Worm (Caenorhabditis elegans) whole organism, L2 larva: ENCODE data around the gene C16C8.16.

Source experiments
- C34F6.9 ChIP-seq: fragments of 150-350 bp; optimal IDR thresholded peaks from 2 replicates; lab custom pipeline; 2014; ENCODE audit warnings: missing biosample characterization, missing genetic modification characterization
- R02D3.7 ChIP-seq: fragments of 150-350 bp; optimal IDR thresholded peaks from 2 replicates; lab custom pipeline; 2014; ENCODE audit warnings: missing biosample characterization, missing genetic modification characterization
- Y55F3AM.14 ChIP-seq: fragments of 200-800 bp; sonication (Bioruptor generic); optimal IDR thresholded peaks from 2 replicates; lab custom pipeline; 2018; ENCODE audit warnings: mild to moderate bottlenecking, missing genetic modification characterization, missing compliant biosample characterization
- aly-2 ChIP-seq: fragments of 150-350 bp; optimal IDR thresholded peaks from 2 replicates; lab custom pipeline; 2014; ENCODE audit warnings: missing biosample characterization, missing genetic modification characterization
- ceh-82 ChIP-seq: fragments of 150-350 bp; optimal IDR thresholded peaks from 2 replicates; lab custom pipeline; 2014; ENCODE audit warnings: missing biosample characterization, missing genetic modification characterization
- crh-2 ChIP-seq: sonication (generic microtip); optimal IDR thresholded peaks from 2 replicates; lab custom pipeline; 2017; ENCODE audit warnings: missing biosample characterization, missing genetic modification characterization
- dmd-4 ChIP-seq: sonication (generic microtip); optimal IDR thresholded peaks from 2 replicates; lab custom pipeline; 2017; ENCODE audit warnings: missing biosample characterization, missing genetic modification characterization
- egl-27 ChIP-seq: sonication (generic microtip); optimal IDR thresholded peaks from 3 replicates; lab custom pipeline; 2017; ENCODE audit warnings: missing biosample characterization, missing genetic modification reagents, missing genetic modification characterization
- elt-1 ChIP-seq: fragments of 150-350 bp; optimal IDR thresholded peaks from 2 replicates; lab custom pipeline; 2014; ENCODE audit warnings: missing biosample characterization, missing genetic modification characterization
- elt-3 ChIP-seq: sonication (generic microtip); optimal IDR thresholded peaks from 2 replicates; lab custom pipeline; 2017; ENCODE audit warnings: missing biosample characterization, missing genetic modification characterization
- gmeb-1 ChIP-seq: fragments of 150-350 bp; optimal IDR thresholded peaks from 2 replicates; lab custom pipeline; 2014; ENCODE audit warnings: missing biosample characterization, missing genetic modification characterization
- lin-11 ChIP-seq: fragments of 150-350 bp; sonication (generic microtip); optimal IDR thresholded peaks from 2 replicates; lab custom pipeline; 2014; ENCODE audit warnings: missing biosample characterization, missing genetic modification characterization, inconsistent platforms, mixed read lengths
- lin-13 ChIP-seq: fragments of 150-350 bp; optimal IDR thresholded peaks from 2 replicates; lab custom pipeline; 2014; ENCODE audit warnings: missing biosample characterization, missing genetic modification reagents, missing genetic modification characterization
- lin-39 ChIP-seq: fragments of 150-350 bp; optimal IDR thresholded peaks from 2 replicates; lab custom pipeline; 2014; ENCODE audit warnings: missing biosample characterization, missing genetic modification reagents, missing genetic modification characterization
- lsy-2 ChIP-seq, 2 experiments: fragments of 150-350 bp in 1 of 2; sonication (generic microtip) in 1 of 2; optimal IDR thresholded peaks; 2 replicates each; lab custom pipeline; 2014 to 2017; ENCODE audit warnings: missing biosample characterization in 2 of 2, missing genetic modification characterization in 2 of 2
- mab-5 ChIP-seq: fragments of 150-350 bp; optimal IDR thresholded peaks from 2 replicates; lab custom pipeline; 2014; ENCODE audit warnings: missing biosample characterization, missing genetic modification characterization
- mbf-1 ChIP-seq: sonication (generic microtip); optimal IDR thresholded peaks from 2 replicates; lab custom pipeline; 2017; ENCODE audit warnings: missing biosample characterization, missing genetic modification characterization
- nhr-11 ChIP-seq: fragments of 150-350 bp; optimal IDR thresholded peaks from 2 replicates; lab custom pipeline; 2014; ENCODE audit warnings: missing biosample characterization, missing genetic modification characterization
- nhr-12 ChIP-seq: fragments of 150-350 bp; optimal IDR thresholded peaks from 2 replicates; lab custom pipeline; 2014; ENCODE audit warnings: missing biosample characterization, missing genetic modification characterization
- nhr-129 ChIP-seq: fragments of 150-350 bp; optimal IDR thresholded peaks from 2 replicates; lab custom pipeline; 2014; ENCODE audit warnings: missing biosample characterization, missing genetic modification characterization
- nhr-21 ChIP-seq: fragments of 150-350 bp; optimal IDR thresholded peaks from 2 replicates; lab custom pipeline; 2014; ENCODE audit warnings: missing biosample characterization, missing genetic modification characterization
- nhr-23 ChIP-seq: fragments of 150-350 bp; optimal IDR thresholded peaks from 2 replicates; lab custom pipeline; 2014; ENCODE audit warnings: missing biosample characterization, missing genetic modification reagents, missing genetic modification characterization
- nhr-237 ChIP-seq: fragments of 150-350 bp; optimal IDR thresholded peaks from 2 replicates; lab custom pipeline; 2014; ENCODE audit warnings: missing biosample characterization, missing genetic modification characterization
- nhr-6 ChIP-seq: fragments of 150-350 bp; optimal IDR thresholded peaks from 2 replicates; lab custom pipeline; 2014; ENCODE audit warnings: missing biosample characterization, missing genetic modification characterization
- peb-1 ChIP-seq: fragments of 150-350 bp; optimal IDR thresholded peaks from 2 replicates; lab custom pipeline; 2014; ENCODE audit warnings: missing biosample characterization, missing genetic modification characterization
- sem-4 ChIP-seq: fragments of 150-350 bp; optimal IDR thresholded peaks from 2 replicates; lab custom pipeline; 2014; ENCODE audit warnings: missing biosample characterization, missing genetic modification reagents, missing genetic modification characterization
- skn-1 ChIP-seq: sonication (generic microtip); optimal IDR thresholded peaks from 2 replicates; lab custom pipeline; 2017; ENCODE audit warnings: missing biosample characterization, missing genetic modification characterization
- sma-3 ChIP-seq: sonication (generic microtip); optimal IDR thresholded peaks from 2 replicates; lab custom pipeline; 2016; ENCODE audit warnings: missing genetic modification reagents, missing genetic modification characterization, missing compliant biosample characterization
- sma-9 ChIP-seq, 2 experiments: fragments of 150-350 bp in 1 of 2; sonication (generic microtip) in 1 of 2; optimal IDR thresholded peaks; 2 replicates each; lab custom pipeline; 2014 to 2016; ENCODE audit warnings: missing genetic modification characterization in 2 of 2, mild to moderate bottlenecking in 1 of 2, missing biosample characterization in 1 of 2, missing compliant biosample characterization in 1 of 2, missing genetic modification reagents in 1 of 2, moderate library complexity in 1 of 2
- unc-55 ChIP-seq: fragments of 150-350 bp; sonication (generic microtip); optimal IDR thresholded peaks from 3 replicates; lab custom pipeline; 2014; ENCODE audit warnings: missing biosample characterization, missing genetic modification reagents, missing genetic modification characterization
- zag-1 ChIP-seq: fragments of 150-350 bp; optimal IDR thresholded peaks from 2 replicates; lab custom pipeline; 2014; ENCODE audit warnings: missing biosample characterization, missing genetic modification characterization
- ztf-1 ChIP-seq: fragments of 200-800 bp; sonication (Bioruptor generic); conservative IDR thresholded peaks from 2 replicates; pipeline ENCODE4 v1.3.6; 2022; ENCODE audit warnings: missing genetic modification characterization, missing compliant biosample characterization
- ztf-11 ChIP-seq: sonication (generic microtip); optimal IDR thresholded peaks from 2 replicates; lab custom pipeline; 2017; ENCODE audit warnings: missing biosample characterization, missing genetic modification characterization
- ztf-4 ChIP-seq: fragments of 150-350 bp; optimal IDR thresholded peaks from 2 replicates; lab custom pipeline; 2014; ENCODE audit warnings: missing biosample characterization, missing genetic modification characterization

The C16C8.16 gene

ce11 chrII:3445285-3445806, at the start of gene C16C8.16, which contains the start of gene C16C8.5:
Gene C16C8.16 (plus strand): TSS chrII:3445756.
Gene C16C8.5 (minus strand): TSS chrII:3445385.
- no peak for TF ChIP-seq sma-3
- TF ChIP-seq egl-27: no peak
- no peak for TF ChIP-seq lsy-2 (tag; optimal IDR thresholded peaks at IDR 0.05; lab: Kevin White, UChicago)
- TF ChIP-seq nhr-6 (tag; lab: Kevin White, UChicago): no peak
- TF ChIP-seq aly-2: no peak
- TF ChIP-seq lin-11: no peak
- no peak for TF ChIP-seq ztf-1 (GFP tag; lab: Robert Waterston, UW)
- no peak for TF ChIP-seq nhr-12 (tag; lab: Kevin White, UChicago)
- TF ChIP-seq elt-3: no peak
- no peak for TF ChIP-seq skn-1 (tag; lab: Kevin White, UChicago)
- no peak for TF ChIP-seq lin-13
- TF ChIP-seq zag-1 (tag; lab: Kevin White, UChicago): no peak
- TF ChIP-seq Y55F3AM.14 (GFP tag; lab: Kevin White, UChicago): no peak
- TF ChIP-seq lin-39 (tag; lab: Kevin White, UChicago): no peak
- TF ChIP-seq crh-2 (tag; lab: Kevin White, UChicago): no peak
- TF ChIP-seq unc-55: no peak

ce11 chrII:3399212-3399611, 46.3 kb upstream of the C16C8.16 start, which contains the start of gene nep-9:
Gene nep-9 (minus strand): TSS chrII:3399312.
- TF ChIP-seq peb-1 (tag; lab: Kevin White, UChicago): no peak

ce11 chrII:3402854-3403253, 42.7 kb upstream of the C16C8.16 start, which contains the start of gene nep-10:
Gene nep-10 (minus strand): TSS chrII:3402954.
- TF ChIP-seq nhr-237 (tag; lab: Kevin White, UChicago): no peak

ce11 chrII:3403535-3403934, 42.0 kb upstream of the C16C8.16 start, which contains the start of gene nep-8:
Gene nep-8 (plus strand): TSS chrII:3403835.
- TF ChIP-seq nhr-11 (no peak), nhr-23 (tag; lab: Kevin White, UChicago) (no peak), elt-3 (no peak), unc-55 (no peak), gmeb-1 (tag; lab: Kevin White, UChicago) (no peak), lin-11 (no peak), lin-13 (no peak), ztf-11 (no peak), nhr-12 (tag; lab: Kevin White, UChicago) (no peak), R02D3.7 (tag; lab: Kevin White, UChicago) (no peak), ceh-82 (tag; lab: Kevin White, UChicago) (no peak), aly-2 (no peak), dmd-4 (tag; lab: Kevin White, UChicago) (no peak), C34F6.9 (tag; lab: Kevin White, UChicago) (no peak), zag-1 (tag; lab: Kevin White, UChicago) (no peak), lsy-2 (tag; optimal IDR thresholded peaks at IDR 0.05; lab: Kevin White, UChicago) (no peak), sma-3 (no peak)

ce11 chrII:3414383-3414910, 31.1 kb upstream of the C16C8.16 start, which contains the start of the genes F18A12.7 and F18A12.2:
Gene F18A12.7 (minus strand): TSS chrII:3414483.
Gene F18A12.2 (plus strand): TSS chrII:3414860.
- TF ChIP-seq sma-9 (GFP tag; optimal IDR thresholded peaks at IDR 0.05; lab: Kevin White, UChicago) (no peak), sma-9 (tag; optimal IDR thresholded peaks at IDR 0.05; lab: Kevin White, UChicago) (no peak), elt-1 (tag; lab: Kevin White, UChicago) (no peak), lsy-2 (tag; optimal IDR thresholded peaks at IDR 0.05; lab: Kevin White, UChicago) (no peak), zag-1 (tag; lab: Kevin White, UChicago) (no peak), sem-4 (tag; lab: Kevin White, UChicago) (no peak), mab-5 (tag; lab: Kevin White, UChicago) (no peak), mbf-1 (tag; lab: Kevin White, UChicago) (no peak), ztf-11 (no peak), unc-55 (no peak), nhr-237 (tag; lab: Kevin White, UChicago) (no peak), nhr-129 (tag; lab: Kevin White, UChicago) (no peak), lin-39 (tag; lab: Kevin White, UChicago) (no peak), ztf-1 (GFP tag; lab: Robert Waterston, UW) (no peak), skn-1 (tag; lab: Kevin White, UChicago) (no peak), ztf-4 (tag; lab: Kevin White, UChicago) (no peak), egl-27 (no peak), nhr-21 (tag; lab: Kevin White, UChicago) (no peak)
